Fruit fly (Drosophila melanogaster): ENCODE data around the gene endos.

- TF ChIP-seq CTCF (optimal IDR thresholded peaks at IDR 0.05) (no peak), CG8478 (optimal IDR thresholded peaks at IDR 0.05) (no peak)
Measured at dm6 chr3L:14004963-14005458, 26.5 kb downstream of the endos start.
